Fruit fly (Drosophila melanogaster) whole organism, embryonic: ENCODE results near the gene alpha-Est8.

ENCODE experiments used
- Asciz ChIP-seq: fragments of 200-800 bp; sonication (Bioruptor generic); optimal IDR thresholded peaks from 2 replicates; lab custom pipeline; 2017; ENCODE audit warnings: missing biosample characterization, mild to moderate bottlenecking, missing genetic modification characterization, missing genetic modification reagents
- Atf6 ChIP-seq: fragments of 200-800 bp; sonication (Bioruptor generic); IDR thresholded peaks from 2 replicates; pipeline ENCODE4 v1.3.6; 2022; ENCODE audit warnings: missing biosample characterization, missing genetic modification characterization
- CG10209 ChIP-seq: fragments of 200-800 bp; sonication (Bioruptor generic); optimal IDR thresholded peaks from 3 replicates; lab custom pipeline; 2017; ENCODE audit warnings: missing biosample characterization, mild to moderate bottlenecking, missing genetic modification characterization, missing genetic modification reagents
- CG11093 ChIP-seq: fragments of 200-800 bp; sonication (Bioruptor generic); IDR thresholded peaks from 3 replicates; pipeline ENCODE4 v1.3.6; 2022; ENCODE audit warnings: missing biosample characterization, missing genetic modification characterization
- CG11504 ChIP-seq: fragments of 200-800 bp; sonication (Bioruptor generic); optimal IDR thresholded peaks from 3 replicates; lab custom pipeline; 2019; ENCODE audit warnings: missing biosample characterization, mild to moderate bottlenecking, missing genetic modification characterization, moderate library complexity
- CG11560 ChIP-seq: fragments of 200-800 bp; sonication (Bioruptor generic); IDR thresholded peaks from 3 replicates; pipeline ENCODE4 v1.3.6; 2022; ENCODE audit warnings: missing biosample characterization, missing genetic modification characterization
- CG11696 ChIP-seq: fragments of 200-800 bp; sonication (Bioruptor generic); IDR thresholded peaks from 2 replicates; pipeline ENCODE4 v1.3.6; 2022; ENCODE audit warnings: missing biosample characterization, missing genetic modification characterization
- CG12071 ChIP-seq: fragments of 200-800 bp; sonication (Bioruptor generic); optimal IDR thresholded peaks from 3 replicates; lab custom pipeline; 2018; ENCODE audit warnings: missing biosample characterization, mild to moderate bottlenecking, missing genetic modification characterization
- CG14014 ChIP-seq: fragments of 200-800 bp; sonication (Bioruptor generic); IDR thresholded peaks from 2 replicates; pipeline ENCODE4 v1.3.6; 2022; ENCODE audit warnings: missing biosample characterization, missing genetic modification characterization
- CG14441 ChIP-seq: fragments of 200-800 bp; sonication (Bioruptor generic); IDR thresholded peaks from 2 replicates; pipeline ENCODE4 v1.3.6; 2022; ENCODE audit warnings: missing biosample characterization, missing genetic modification characterization
- CG15011 ChIP-seq: fragments of 200-800 bp; sonication (Bioruptor generic); optimal IDR thresholded peaks from 3 replicates; lab custom pipeline; 2018; ENCODE audit warnings: missing biosample characterization, mild to moderate bottlenecking, missing genetic modification characterization
- CG15514 ChIP-seq: fragments of 200-800 bp; sonication (Bioruptor generic); optimal IDR thresholded peaks from 3 replicates; lab custom pipeline; 2017; ENCODE audit warnings: missing biosample characterization, missing genetic modification characterization, mild to moderate bottlenecking, moderate library complexity, missing genetic modification reagents
- CG17328 ChIP-seq: fragments of 200-800 bp; sonication (Bioruptor generic); IDR thresholded peaks from 2 replicates; pipeline ENCODE4 v1.3.6; 2022; ENCODE audit warnings: missing biosample characterization, missing genetic modification characterization
- CG17385 ChIP-seq: fragments of 200-800 bp; sonication (Bioruptor generic); optimal IDR thresholded peaks from 3 replicates; lab custom pipeline; 2018; ENCODE audit warnings: missing biosample characterization, mild to moderate bottlenecking, missing genetic modification characterization
- CG31224 ChIP-seq: fragments of 200-800 bp; sonication (Bioruptor generic); IDR thresholded peaks from 2 replicates; pipeline ENCODE4 v1.3.6; 2022; ENCODE audit warnings: missing biosample characterization, missing genetic modification characterization
- CG6175 ChIP-seq: fragments of 200-800 bp; sonication (Bioruptor generic); IDR thresholded peaks from 3 replicates; pipeline ENCODE4 v1.3.6; 2022; ENCODE audit warnings: missing biosample characterization, missing genetic modification characterization
- CG6272 ChIP-seq: fragments of 200-800 bp; sonication (Bioruptor generic); IDR thresholded peaks from 2 replicates; pipeline ENCODE4 v1.3.6; 2022; ENCODE audit warnings: missing biosample characterization, missing genetic modification characterization
- CG7372 ChIP-seq: fragments of 200-800 bp; sonication (Bioruptor generic); IDR thresholded peaks from 2 replicates; pipeline ENCODE4 v1.3.6; 2022; ENCODE audit warnings: missing biosample characterization, missing genetic modification characterization
- CG7928 ChIP-seq: fragments of 200-800 bp; sonication (Bioruptor generic); optimal IDR thresholded peaks from 2 replicates; lab custom pipeline; 2017; ENCODE audit warnings: missing biosample characterization, mild to moderate bottlenecking, missing genetic modification characterization
- CG8359 ChIP-seq: fragments of 200-800 bp; sonication (Bioruptor generic); optimal IDR thresholded peaks from 2 replicates; lab custom pipeline; 2017; ENCODE audit warnings: missing biosample characterization, mild to moderate bottlenecking, missing genetic modification characterization, borderline replicate concordance
- CG8944 ChIP-seq: fragments of 200-800 bp; sonication (Bioruptor generic); optimal IDR thresholded peaks from 3 replicates; lab custom pipeline; 2016; ENCODE audit warnings: missing biosample characterization, missing genetic modification characterization
- CG9215 ChIP-seq: fragments of 200-800 bp; sonication (Bioruptor generic); IDR thresholded peaks from 2 replicates; pipeline ENCODE4 v1.3.6; 2022; ENCODE audit warnings: missing biosample characterization, missing genetic modification characterization
- CkIIα-i1 ChIP-seq: fragments of 200-800 bp; sonication (Bioruptor generic); IDR thresholded peaks from 2 replicates; pipeline ENCODE4 v1.3.6; 2022; ENCODE audit warnings: missing biosample characterization, missing genetic modification characterization
- Dref ChIP-seq: fragments of 200-800 bp; sonication (Bioruptor generic); IDR thresholded peaks from 2 replicates; pipeline ENCODE4 v1.3.6; 2022; ENCODE audit warnings: missing biosample characterization, missing genetic modification characterization
- Ets97D ChIP-seq: fragments of 200-800 bp; sonication (Bioruptor generic); optimal IDR thresholded peaks from 3 replicates; lab custom pipeline; 2016; ENCODE audit warnings: missing biosample characterization, missing genetic modification characterization
- Fer1 ChIP-seq: fragments of 200-800 bp; sonication (Bioruptor generic); optimal IDR thresholded peaks from 2 replicates; lab custom pipeline; 2017; ENCODE audit warnings: missing biosample characterization, mild to moderate bottlenecking, missing genetic modification characterization
- Fer3 ChIP-seq: fragments of 200-800 bp; sonication (Bioruptor generic); optimal IDR thresholded peaks from 2 replicates; lab custom pipeline; 2018; ENCODE audit warnings: missing biosample characterization, mild to moderate bottlenecking, missing genetic modification characterization, moderate library complexity
- HmgZ ChIP-seq: fragments of 200-800 bp; sonication (Bioruptor generic); optimal IDR thresholded peaks from 2 replicates; lab custom pipeline; 2018; ENCODE audit warnings: missing biosample characterization, mild to moderate bottlenecking, missing genetic modification characterization
- Hr51 ChIP-seq, 2 experiments: fragments of 200-800 bp; sonication (Bioruptor generic); optimal IDR thresholded peaks; 2 replicates in 1 of 2; 3 replicates in 1 of 2; lab custom pipeline; 2016 to 2018; ENCODE audit warnings: missing biosample characterization in 2 of 2, missing genetic modification characterization in 2 of 2, mild to moderate bottlenecking in 1 of 2, moderate library complexity in 1 of 2
- MESR4 ChIP-seq: fragments of 200-800 bp; sonication (Bioruptor generic); optimal IDR thresholded peaks from 2 replicates; lab custom pipeline; 2018; ENCODE audit warnings: missing biosample characterization, mild to moderate bottlenecking, missing genetic modification characterization, moderate library complexity
- MTF-1 ChIP-seq: fragments of 200-800 bp; sonication (Bioruptor generic); optimal IDR thresholded peaks from 2 replicates; lab custom pipeline; 2018; ENCODE audit warnings: missing biosample characterization, mild to moderate bottlenecking, missing genetic modification characterization, borderline replicate concordance
- Max ChIP-seq: fragments of 200-800 bp; sonication (Bioruptor generic); optimal IDR thresholded peaks from 2 replicates; lab custom pipeline; 2016; ENCODE audit warnings: missing biosample characterization, mild to moderate bottlenecking, missing genetic modification characterization
- Mes4 ChIP-seq: fragments of 200-800 bp; sonication (Bioruptor generic); optimal IDR thresholded peaks from 2 replicates; lab custom pipeline; 2016; ENCODE audit warnings: missing biosample characterization, missing genetic modification characterization
- Myb ChIP-seq: fragments of 200-800 bp; sonication (Bioruptor generic); optimal IDR thresholded peaks from 2 replicates; lab custom pipeline; 2016; ENCODE audit warnings: missing biosample characterization, missing genetic modification characterization
- Rx ChIP-seq: fragments of 200-800 bp; sonication (Bioruptor generic); IDR thresholded peaks from 2 replicates; pipeline ENCODE4 v1.3.6; 2022; ENCODE audit warnings: missing biosample characterization, missing genetic modification characterization
- Vsx1 ChIP-seq: fragments of 200-800 bp; sonication (Bioruptor generic); optimal IDR thresholded peaks from 2 replicates; lab custom pipeline; 2017; ENCODE audit warnings: missing biosample characterization, mild to moderate bottlenecking, missing genetic modification characterization, missing genetic modification reagents
- ara ChIP-seq: fragments of 200-800 bp; sonication (Bioruptor generic); IDR thresholded peaks from 2 replicates; pipeline ENCODE4 v1.3.6; 2022; ENCODE audit warnings: missing biosample characterization, missing genetic modification characterization
- ash1 ChIP-seq: fragments of 200-800 bp; sonication (Bioruptor generic); optimal IDR thresholded peaks from 2 replicates; lab custom pipeline; 2018; ENCODE audit warnings: missing biosample characterization, mild to moderate bottlenecking, missing genetic modification characterization
- cad ChIP-seq: fragments of >200 bp; optimal IDR thresholded peaks from 2 replicates; lab custom pipeline; 2017; ENCODE audit warnings: missing biosample characterization, missing genetic modification characterization
- danr ChIP-seq: fragments of 200-800 bp; sonication (Bioruptor generic); IDR thresholded peaks from 2 replicates; pipeline ENCODE4 v1.3.6; 2022; ENCODE audit warnings: missing biosample characterization, missing genetic modification characterization
- dimm ChIP-seq: fragments of 200-800 bp; sonication (Bioruptor generic); IDR thresholded peaks from 2 replicates; pipeline ENCODE4 v1.3.6; 2022; ENCODE audit warnings: missing biosample characterization, missing genetic modification characterization
- dpn ChIP-seq, 2 experiments: fragments of 200-800 bp; sonication (Bioruptor generic); optimal IDR thresholded peaks; 3 replicates each; lab custom pipeline; 2016; ENCODE audit warnings: missing biosample characterization in 2 of 2, missing genetic modification characterization in 2 of 2
- fd96Cb ChIP-seq: fragments of 200-800 bp; sonication (Bioruptor generic); optimal IDR thresholded peaks from 2 replicates; lab custom pipeline; 2018; ENCODE audit warnings: missing biosample characterization, mild to moderate bottlenecking, missing genetic modification characterization, moderate library complexity
- gsb ChIP-seq: fragments of 200-800 bp; sonication (Bioruptor generic); IDR thresholded peaks from 2 replicates; pipeline ENCODE4 v1.3.6; 2022; ENCODE audit warnings: missing biosample characterization, missing genetic modification characterization
- gsb-n ChIP-seq: fragments of 200-800 bp; sonication (Bioruptor generic); optimal IDR thresholded peaks from 3 replicates; lab custom pipeline; 2018; ENCODE audit warnings: missing biosample characterization, mild to moderate bottlenecking, missing genetic modification characterization
- kni ChIP-seq: fragments of 200-800 bp; sonication (Bioruptor generic); optimal IDR thresholded peaks from 3 replicates; lab custom pipeline; 2017; ENCODE audit warnings: mild to moderate bottlenecking, missing biosample characterization, missing genetic modification reagents, missing genetic modification characterization
- mam ChIP-seq: fragments of 200-800 bp; sonication (Bioruptor generic); optimal IDR thresholded peaks from 3 replicates; lab custom pipeline; 2016; ENCODE audit warnings: missing biosample characterization, missing genetic modification characterization
- oc ChIP-seq: fragments of 200-800 bp; sonication (Bioruptor generic); optimal IDR thresholded peaks from 2 replicates; lab custom pipeline; 2018; ENCODE audit warnings: missing biosample characterization, mild to moderate bottlenecking, missing genetic modification characterization, moderate library complexity
- onecut ChIP-seq: fragments of 200-800 bp; sonication (Bioruptor generic); IDR thresholded peaks from 2 replicates; pipeline ENCODE4 v1.3.6; 2022; ENCODE audit warnings: missing biosample characterization, missing genetic modification characterization
- sim ChIP-seq: fragments of 200-800 bp; sonication (Bioruptor generic); IDR thresholded peaks from 2 replicates; pipeline ENCODE4 v1.3.6; 2022; ENCODE audit warnings: missing biosample characterization, missing genetic modification characterization
- vvl ChIP-seq: fragments of 200-800 bp; sonication (Bioruptor generic); IDR thresholded peaks from 2 replicates; pipeline ENCODE4 v1.3.6; 2022; ENCODE audit warnings: missing biosample characterization, missing genetic modification characterization
- wdn ChIP-seq: fragments of 200-800 bp; sonication (Bioruptor generic); IDR thresholded peaks from 2 replicates; pipeline ENCODE4 v1.3.6; 2022; ENCODE audit warnings: missing biosample characterization, missing genetic modification characterization

Gene alpha-Est8

dm6 chr3R:7492099-7492498, 23.4 kb downstream of the alpha-Est8 start (continued):
- TF ChIP-seq CG14014 (GFP tag; lab: Robert Waterston, UW) (peak; percentile 39; the same call in 1 of the 2 replicates), Myb (GFP tag; lab: Kevin White, UChicago) (no peak), Hr51 (GFP tag; optimal IDR thresholded peaks at IDR 0.05; lab: Kevin White, UChicago) (peak in 1 of 2 experiments; percentile 40), vvl (GFP tag; lab: Robert Waterston, UW) (peak; percentile 34; the same call in 1 of the 2 replicates), wdn (no peak), cad (GFP tag; lab: Kevin White, UChicago) (no peak), CG8944 (no peak), MTF-1 (GFP tag; lab: Kevin White, UChicago) (no peak), oc (no peak), Mes4 (GFP tag; lab: Kevin White, UChicago) (no peak), ara (no peak), Asciz (GFP tag; lab: Kevin White, UChicago) (no peak), CG11696 (GFP tag; lab: Robert Waterston, UW) (no peak), onecut (GFP tag; lab: Robert Waterston, UW) (peak; percentile 83), Fer3 (tag; lab: Kevin White, UChicago) (no peak), CG11560 (tag; lab: Robert Waterston, UW) (no peak), CG6272 (GFP tag; lab: Robert Waterston, UW) (no peak), CG6175 (no peak), Atf6 (GFP tag; lab: Robert Waterston, UW) (0 out of 2 replicates have a peak, but pooled peaks have one; percentile 39), Rx (no peak), sim (GFP tag; lab: Robert Waterston, UW) (no peak), Dref (GFP tag; lab: Robert Waterston, UW) (peak; percentile 67), HmgZ (peak; percentile 33), Max (GFP tag; lab: Kevin White, UChicago) (no peak), CG7928 (GFP tag; lab: Kevin White, UChicago) (peak; percentile 9), ash1 (no peak), gsb-n (no peak), CG14441 (GFP tag; lab: Robert Waterston, UW) (peak; percentile 47), CG10209 (peak; percentile 15), CG11504 (tag; lab: Kevin White, UChicago) (peak; percentile 45), CG17385 (GFP tag; lab: Kevin White, UChicago) (no peak), CG31224 (GFP tag; lab: Robert Waterston, UW) (no peak), CG12071 (GFP tag; lab: Kevin White, UChicago) (no peak), CG15011 (GFP tag; lab: Kevin White, UChicago) (no peak), fd96Cb (tag; lab: Kevin White, UChicago) (no peak), kni (no peak), CkIIα-i1 (GFP tag; lab: Robert Waterston, UW) (no peak), CG9215 (no peak), CG11093 (no peak), Vsx1 (GFP tag; lab: Kevin White, UChicago) (no peak), mam (GFP tag; lab: Kevin White, UChicago) (peak; percentile 22), dimm (GFP tag; lab: Robert Waterston, UW) (no peak), Ets97D (GFP tag; lab: Kevin White, UChicago) (no peak), danr (no peak), Fer1 (GFP tag; lab: Kevin White, UChicago) (no peak), MESR4 (no peak), gsb (GFP tag; lab: Robert Waterston, UW) (no peak), CG8359 (GFP tag; lab: Kevin White, UChicago) (no peak), CG7372 (0 out of 2 replicates have a peak, but pooled peaks have one; percentile 6), CG15514 (GFP tag; lab: Kevin White, UChicago) (peak; percentile 9), CG17328 (GFP tag; lab: Robert Waterston, UW) (no peak), dpn (GFP tag; optimal IDR thresholded peaks at IDR 0.05; lab: Kevin White, UChicago) (peak; percentile 15 to 40)
